Worm (Caenorhabditis elegans): Measurements from ENCODE around the gene Y71H2AM.14.
"Not testable (repeated sequence)": the region's sequence is repeated elsewhere in the genome, so short reads cannot be mapped to it uniquely, and the experiment has no call there.

Gene Y71H2AM.14

DNA sequence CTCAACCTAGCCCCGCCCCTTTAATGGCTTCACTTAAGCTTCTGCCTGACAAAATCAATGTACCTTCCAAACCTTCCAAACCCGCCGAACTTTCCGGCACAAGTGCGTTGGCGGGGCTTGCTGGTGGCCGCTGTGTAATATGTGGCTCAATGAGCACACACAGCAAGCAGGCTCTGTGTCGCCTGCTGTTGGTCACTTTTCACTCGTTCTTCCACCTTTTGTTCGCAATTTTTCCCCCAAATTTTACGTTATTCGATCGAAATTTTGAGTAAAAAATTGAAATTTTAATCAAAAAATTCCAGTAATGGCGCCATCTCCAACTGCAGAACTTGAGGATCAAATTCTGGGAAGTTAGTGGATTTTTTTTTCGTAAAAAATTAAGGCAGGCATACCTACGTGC lies 45.8 kb downstream of the Y71H2AM.14 start, which contains the start of gene set-27:
set-27 (plus strand) TSS at position 301 of the 400 bp plus-strand sequence.
- TF ChIP-seq unc-55 (GFP tag; optimal IDR thresholded peaks at IDR 0.05) (no peak), ceh-16 (tag; optimal IDR thresholded peaks at IDR 0.05) (no peak), crh-2 (tag; optimal IDR thresholded peaks at IDR 0.05) (no peak), ceh-82 (tag; optimal IDR thresholded peaks at IDR 0.05) (no peak), egl-27 (tag; optimal IDR thresholded peaks at IDR 0.05) (no peak), nhr-21 (tag; optimal IDR thresholded peaks at IDR 0.05) (no peak), mab-5 (tag; optimal IDR thresholded peaks at IDR 0.05) (no peak), R02D3.7 (tag; optimal IDR thresholded peaks at IDR 0.05) (no peak), unc-39 (tag; optimal IDR thresholded peaks at IDR 0.05) (no peak), elt-1 (tag; optimal IDR thresholded peaks at IDR 0.05) (no peak), mdl-1 (tag; optimal IDR thresholded peaks at IDR 0.05) (no peak), ZK546.5 (tag; optimal IDR thresholded peaks at IDR 0.05) (no peak), nhr-6 (tag; optimal IDR thresholded peaks at IDR 0.05) (no peak), skn-1 (tag; optimal IDR thresholded peaks at IDR 0.05) (no peak), lsy-2 (tag; optimal IDR thresholded peaks at IDR 0.05) (no peak), dmd-4 (tag; optimal IDR thresholded peaks at IDR 0.05) (no peak), C34F6.9 (tag; optimal IDR thresholded peaks at IDR 0.05) (no peak)

DNA sequence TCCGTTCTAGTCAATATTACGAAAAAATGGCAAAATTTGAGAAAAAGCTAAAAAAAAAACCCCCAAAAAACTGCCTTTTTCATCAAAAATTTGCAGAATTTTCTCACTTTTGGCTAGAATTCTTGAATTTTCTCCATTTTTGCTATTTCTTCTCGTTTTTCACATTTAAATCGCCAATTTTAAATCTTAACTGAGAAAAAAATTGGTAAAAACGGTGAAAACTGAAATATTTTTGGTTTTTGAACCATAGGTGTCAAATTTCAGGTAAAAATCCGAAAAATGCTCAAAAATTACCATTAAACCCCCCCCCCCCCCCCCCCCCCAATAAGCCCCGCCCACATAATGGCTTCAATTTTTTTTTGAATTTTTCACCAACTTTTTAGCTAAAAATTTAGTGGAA lies 47.1 kb downstream of the Y71H2AM.14 start, which contains the start of gene cox-6B:
cox-6B (plus strand) TSS at position 301 of the 400 bp plus-strand sequence.
- not testable (repeated sequence) for TF ChIP-seq sma-9 (GFP tag; optimal IDR thresholded peaks at IDR 0.05); sma-9 (tag; optimal IDR thresholded peaks at IDR 0.05); ama-1 (optimal IDR thresholded peaks at IDR 0.05); nhr-77 (tag; optimal IDR thresholded peaks at IDR 0.05)

DNA sequence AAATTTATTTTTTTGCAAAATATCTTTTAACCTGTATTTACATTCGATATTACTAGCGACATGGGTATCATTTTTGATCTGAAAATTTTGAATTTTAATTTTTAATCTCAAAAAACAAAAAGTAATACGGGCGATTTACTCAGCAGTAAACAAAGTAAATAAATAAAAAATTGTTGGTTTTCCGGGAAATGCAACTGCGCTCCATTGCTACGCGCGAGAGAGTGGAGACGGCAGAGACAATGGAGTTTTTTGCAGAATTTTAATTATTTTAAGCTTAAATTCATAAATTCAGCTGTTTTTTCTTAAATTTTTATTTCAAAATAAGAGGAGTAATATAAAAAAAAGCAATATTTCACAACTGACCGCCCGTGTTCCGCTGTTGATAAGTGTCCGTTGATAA lies 47.7 kb downstream of the Y71H2AM.14 start, which contains the start of gene slc-30A9:
slc-30A9 (minus strand) TSS at position 78 of the 400 bp plus-strand sequence.
- TF ChIP-seq crh-2 (tag; optimal IDR thresholded peaks at IDR 0.05) (peak; percentile 23), blmp-1 (tag; optimal IDR thresholded peaks at IDR 0.05; ENCODE audit: insufficient read depth) (no peak), unc-55 (GFP tag; optimal IDR thresholded peaks at IDR 0.05) (peak; percentile 72), lin-13 (GFP tag; optimal IDR thresholded peaks at IDR 0.05) (peak; percentile 35), nhr-11 (tag; optimal IDR thresholded peaks at IDR 0.05) (no peak), lsy-2 (tag; optimal IDR thresholded peaks at IDR 0.05) (peak; percentile 23 to 67), F13H6.1 (tag; optimal IDR thresholded peaks at IDR 0.05) (peak; percentile 4), gmeb-1 (tag; optimal IDR thresholded peaks at IDR 0.05) (no peak), C34F6.9 (tag; optimal IDR thresholded peaks at IDR 0.05) (peak; percentile 65)
